Fruit fly (Drosophila melanogaster): ENCODE data around the gene CG43219.

Gene CG43219

DNA sequence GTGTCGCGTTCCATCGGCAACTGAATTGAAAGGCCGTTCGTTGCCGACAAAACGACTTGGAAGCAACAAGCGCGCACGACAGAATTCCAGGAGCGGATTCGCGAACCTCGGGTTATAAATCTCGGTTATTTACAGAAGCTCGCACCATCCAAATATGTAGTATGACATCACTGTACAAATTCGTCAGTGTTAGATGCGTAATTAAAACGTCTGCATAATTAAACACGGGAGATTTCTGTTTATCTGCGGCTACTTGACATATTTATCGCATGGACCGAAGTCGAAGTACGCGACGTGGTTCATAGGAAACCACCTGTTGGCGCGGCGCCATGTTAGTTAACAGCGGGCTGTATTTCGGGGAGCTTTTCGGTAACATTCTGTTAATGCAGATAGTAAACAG, 48.3 kb upstream of the CG43219 start, which contains the start of gene Ac78C (continued):
- TF ChIP-seq ranshi (GFP tag; IDR thresholded peaks at IDR 0.05): peak; percentile 89
- TF ChIP-seq Hr51 (GFP tag; optimal IDR thresholded peaks at IDR 0.05): peak; percentile 73 to 82
- peak; percentile 85 for TF ChIP-seq Dek (tag; optimal IDR thresholded peaks at IDR 0.05)
- TF ChIP-seq CG12299 (tag; optimal IDR thresholded peaks at IDR 0.05): peak; percentile 87
- peak; percentile 77 for TF ChIP-seq CG18619 (GFP tag; optimal IDR thresholded peaks at IDR 0.05)
- peak; percentile 63 for TF ChIP-seq kay (GFP tag; optimal IDR thresholded peaks at IDR 0.05)
- peak; percentile 74 for TF ChIP-seq Blimp-1 (GFP tag; optimal IDR thresholded peaks at IDR 0.05)
- TF ChIP-seq dmrt99B (tag; optimal IDR thresholded peaks at IDR 0.05): peak; percentile 84
- peak; percentile 91 for TF ChIP-seq HHEX (GFP tag; optimal IDR thresholded peaks at IDR 0.05)
- TF ChIP-seq ato (GFP tag; IDR thresholded peaks at IDR 0.05; ENCODE audit: partially characterized antibody): no peak
- TF ChIP-seq CG16815 (GFP tag; optimal IDR thresholded peaks at IDR 0.05): peak; percentile 58
- TF ChIP-seq Ada2b (GFP tag; IDR thresholded peaks at IDR 0.05): peak; percentile 90
- peak; percentile 49 for TF ChIP-seq CG15696 (tag; optimal IDR thresholded peaks at IDR 0.05)
- peak; percentile 81 for TF ChIP-seq al (GFP tag; IDR thresholded peaks at IDR 0.05)
- TF ChIP-seq CG7556 (GFP tag; optimal IDR thresholded peaks at IDR 0.05): peak; percentile 27
- peak; percentile 7 for TF ChIP-seq Neu2 (GFP tag; optimal IDR thresholded peaks at IDR 0.05; ENCODE audit: borderline replicate concordance)
- peak; percentile 98 for TF ChIP-seq mirr (GFP tag; optimal IDR thresholded peaks at IDR 0.05)
- peak; percentile 31; the same call in 1 of the 3 replicates for TF ChIP-seq vnd (GFP tag; IDR thresholded peaks at IDR 0.05; ENCODE audit: partially characterized antibody)
- peak; percentile 30 for TF ChIP-seq CG3838 (GFP tag; optimal IDR thresholded peaks at IDR 0.05)
- peak; percentile 93 for TF ChIP-seq NfI (GFP tag; optimal IDR thresholded peaks at IDR 0.05)
- peak; percentile 46 for TF ChIP-seq CG1529 (GFP tag; optimal IDR thresholded peaks at IDR 0.05)
- TF ChIP-seq CG17385 (GFP tag; optimal IDR thresholded peaks at IDR 0.05): peak; percentile 71
- peak; percentile 83 for TF ChIP-seq CG9215 (GFP tag; IDR thresholded peaks at IDR 0.05)
- peak; percentile 77 for TF ChIP-seq btn (GFP tag; optimal IDR thresholded peaks at IDR 0.05)
- TF ChIP-seq trh (GFP tag; optimal IDR thresholded peaks at IDR 0.05): peak; percentile 42
- TF ChIP-seq gcm (GFP tag; optimal IDR thresholded peaks at IDR 0.05): no peak
- no peak for TF ChIP-seq cg (GFP tag; optimal IDR thresholded peaks at IDR 0.05)
- TF ChIP-seq H2.0 (GFP tag; IDR thresholded peaks at IDR 0.05): peak; percentile 77
- peak; percentile 56 for TF ChIP-seq CG2875 (GFP tag; optimal IDR thresholded peaks at IDR 0.05)
- peak; percentile 93 for TF ChIP-seq her (GFP tag; optimal IDR thresholded peaks at IDR 0.05)
- TF ChIP-seq chn (GFP tag; optimal IDR thresholded peaks at IDR 0.05): peak; percentile 69
- peak; percentile 47 for TF ChIP-seq CG13123 (GFP tag; optimal IDR thresholded peaks at IDR 0.05)
- no peak for TF ChIP-seq CG8924 (tag; optimal IDR thresholded peaks at IDR 0.05)
- peak; percentile 65 for TF ChIP-seq CG7928 (GFP tag; optimal IDR thresholded peaks at IDR 0.05)
- peak; percentile 95 for TF ChIP-seq CG12071 (GFP tag; optimal IDR thresholded peaks at IDR 0.05)
- peak; percentile 87 for TF ChIP-seq gsb (GFP tag; IDR thresholded peaks at IDR 0.05)
- peak; percentile 53 for TF ChIP-seq CG10321 (GFP tag; IDR thresholded peaks at IDR 0.05)
- peak; percentile 67; the same call in 1 of the 2 replicates for TF ChIP-seq chm (GFP tag; IDR thresholded peaks at IDR 0.05)
- peak; percentile 94 for TF ChIP-seq sens (GFP tag)
- TF ChIP-seq twi (tag; optimal IDR thresholded peaks at IDR 0.05): no peak
- peak; percentile 87 for TF ChIP-seq Pdp1 (GFP tag; optimal IDR thresholded peaks at IDR 0.05)
- TF ChIP-seq Dref (GFP tag; IDR thresholded peaks at IDR 0.05): peak; percentile 32
- TF ChIP-seq wor (GFP tag; IDR thresholded peaks at IDR 0.05): peak; percentile 49; the same call in 1 of the 2 replicates
- peak; percentile 87 for TF ChIP-seq Aef1 (GFP tag; IDR thresholded peaks at IDR 0.05)
- TF ChIP-seq CG14860 (GFP tag; IDR thresholded peaks at IDR 0.05; ENCODE audit: partially characterized antibody): no peak
- no peak for TF ChIP-seq stwl (tag; optimal IDR thresholded peaks at IDR 0.05)
- peak; percentile 84 for TF ChIP-seq Awh (GFP tag; IDR thresholded peaks at IDR 0.05)
- peak; percentile 68 for TF ChIP-seq Rx (GFP tag; IDR thresholded peaks at IDR 0.05)
- TF ChIP-seq CG10543 (GFP tag; optimal IDR thresholded peaks at IDR 0.05): peak; percentile 96
- no peak for TF ChIP-seq zf30C (GFP tag; optimal IDR thresholded peaks at IDR 0.05)

All from whole organism, embryonic.